Fruit fly (Drosophila melanogaster): ENCODE results near the gene amrt.

DNA sequence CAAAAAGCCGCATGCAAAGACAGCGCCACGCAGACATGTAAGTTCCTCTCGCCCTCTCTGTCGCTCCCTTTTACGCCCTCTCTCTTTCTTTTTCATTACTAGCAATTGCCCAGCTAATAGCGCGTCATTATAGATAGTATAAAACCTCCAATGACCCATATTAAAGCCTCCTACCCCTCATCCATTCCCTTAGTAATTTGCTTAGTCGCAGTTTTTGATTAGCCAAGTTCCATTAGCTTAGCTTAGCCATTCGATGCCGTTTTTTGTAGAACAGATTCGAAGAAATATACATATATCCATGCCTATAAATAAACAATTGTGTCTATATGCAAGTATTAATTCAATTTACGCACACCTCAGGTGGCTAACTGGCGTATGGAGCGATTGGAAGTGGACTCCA is 11.5 kb upstream of the amrt start:
- no peak for TF ChIP-seq EcR (GFP tag; optimal IDR thresholded peaks at IDR 0.05)
- TF ChIP-seq CG15710 (tag; optimal IDR thresholded peaks at IDR 0.05), result no peak
- TF ChIP-seq Ets98B (GFP tag; IDR thresholded peaks at IDR 0.05), result no peak
- no peak for TF ChIP-seq CG14655 (GFP tag; optimal IDR thresholded peaks at IDR 0.05)
- TF ChIP-seq CG13204 (GFP tag; optimal IDR thresholded peaks at IDR 0.05), result no peak
- TF ChIP-seq D1 (tag; optimal IDR thresholded peaks at IDR 0.05), result no peak
- TF ChIP-seq CG34367 (tag; optimal IDR thresholded peaks at IDR 0.05), result no peak
- no peak for TF ChIP-seq CG8301 (tag; optimal IDR thresholded peaks at IDR 0.05)
- TF ChIP-seq rn (GFP tag; IDR thresholded peaks at IDR 0.05), result no peak

Data from whole organism, pupa.